Worm (Caenorhabditis elegans): ENCODE results near the gene K07C5.3.

The K07C5.3 gene

DNA sequence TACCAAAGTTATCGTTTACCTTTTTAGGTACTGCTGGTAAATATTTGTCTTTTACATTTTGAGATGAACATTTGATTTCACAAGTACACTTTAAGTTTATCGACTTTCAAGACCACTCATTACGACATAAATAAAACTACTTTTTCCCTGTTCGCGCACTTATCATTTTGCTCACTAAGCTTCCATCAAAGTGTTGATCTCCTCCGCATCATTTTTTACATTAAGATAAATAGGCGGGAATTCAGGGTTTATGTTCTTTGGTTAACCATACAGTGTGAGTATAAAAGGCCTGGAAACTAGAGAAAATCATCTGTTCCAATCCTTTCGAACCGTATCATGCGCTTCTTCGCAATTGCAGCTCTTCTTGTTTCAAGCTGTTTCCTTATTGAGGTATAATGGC, 39.3 kb downstream of the K07C5.3 start, which contains the start of gene pqn-2:
Gene pqn-2, plus strand, starts transcription at position 301 of the 400 bp plus-strand sequence.
- TF ChIP-seq ceh-16 (tag; optimal IDR thresholded peaks at IDR 0.05) (no peak), ceh-82 (tag; optimal IDR thresholded peaks at IDR 0.05) (no peak), hmg-11 (tag; optimal IDR thresholded peaks at IDR 0.05) (no peak), pha-4 (tag; optimal IDR thresholded peaks at IDR 0.05) (no peak), mml-1 (tag; optimal IDR thresholded peaks at IDR 0.05) (no peak), nhr-25 (tag; optimal IDR thresholded peaks at IDR 0.05) (no peak), elt-3 (tag; optimal IDR thresholded peaks at IDR 0.05) (no peak), unc-62 (GFP tag; optimal IDR thresholded peaks at IDR 0.05) (no peak), nhr-43 (tag; optimal IDR thresholded peaks at IDR 0.05; ENCODE audit: poor library complexity, severe bottlenecking) (no peak), nhr-77 (tag; optimal IDR thresholded peaks at IDR 0.05) (no peak), ama-1 (optimal IDR thresholded peaks at IDR 0.05) (no peak), eor-1 (tag; optimal IDR thresholded peaks at IDR 0.05) (no peak)

DNA sequence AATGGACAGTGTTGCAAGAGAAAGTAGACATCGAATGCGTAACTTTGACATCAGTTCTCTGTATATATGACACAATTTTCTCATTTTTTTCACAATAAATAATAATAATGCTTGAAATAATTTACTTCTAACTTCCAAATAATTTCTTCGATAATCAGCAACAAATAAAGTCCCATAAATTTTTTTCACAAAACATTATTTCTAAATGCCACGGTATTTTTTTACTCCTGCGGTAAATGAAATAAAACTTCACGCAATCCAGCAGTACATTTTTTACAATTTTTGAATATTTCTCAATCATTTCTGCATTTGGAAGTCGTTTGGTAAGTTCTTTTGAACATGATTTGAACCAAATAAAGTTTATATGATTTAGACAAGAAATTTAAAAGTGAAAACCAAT, 41.1 kb downstream of the K07C5.3 start, which contains the start of gene spe-10:
Gene spe-10, plus strand, starts transcription at position 301 of the 400 bp plus-strand sequence.
- TF ChIP-seq skn-1 (tag; optimal IDR thresholded peaks at IDR 0.05) (no peak), unc-62 (GFP tag; optimal IDR thresholded peaks at IDR 0.05) (no peak), aly-2 (tag; optimal IDR thresholded peaks at IDR 0.05) (no peak), fkh-2 (tag; optimal IDR thresholded peaks at IDR 0.05) (no peak), pha-4 (tag; optimal IDR thresholded peaks at IDR 0.05) (no peak), lin-15B (tag; optimal IDR thresholded peaks at IDR 0.05) (no peak), nhr-25 (tag; optimal IDR thresholded peaks at IDR 0.05) (no peak), R02D3.7 (tag; optimal IDR thresholded peaks at IDR 0.05) (no peak), nhr-76 (tag; optimal IDR thresholded peaks at IDR 0.05) (no peak), zag-1 (tag; optimal IDR thresholded peaks at IDR 0.05) (no peak), ceh-9 (tag; optimal IDR thresholded peaks at IDR 0.05) (no peak), jun-1 (tag; optimal IDR thresholded peaks at IDR 0.05) (no peak), egl-5 (tag; optimal IDR thresholded peaks at IDR 0.05) (no peak), hmg-11 (tag; optimal IDR thresholded peaks at IDR 0.05) (no peak)

DNA sequence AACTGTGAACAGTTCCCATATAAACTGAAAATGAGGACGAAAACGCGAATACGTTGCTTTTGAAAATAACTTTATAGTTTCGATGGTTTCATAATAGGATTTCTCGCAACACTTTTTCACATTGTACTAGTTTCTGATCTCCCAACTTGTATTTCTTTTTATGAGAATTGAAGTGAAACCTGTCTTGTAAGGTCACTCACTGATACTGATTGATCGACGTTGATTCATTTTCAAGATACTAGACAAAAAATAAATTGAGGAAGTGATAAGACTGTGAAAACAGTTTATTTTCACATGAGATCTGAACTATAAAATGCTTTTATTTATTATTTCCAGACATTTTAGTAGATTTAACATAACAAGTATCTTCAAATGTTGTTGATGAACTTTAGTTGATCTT, 44.6 kb downstream of the K07C5.3 start:
- TF ChIP-seq nhr-25 (tag; optimal IDR thresholded peaks at IDR 0.05): peak; percentile 24
- TF ChIP-seq fkh-2 (tag; optimal IDR thresholded peaks at IDR 0.05): no peak
- no peak for TF ChIP-seq pha-4 (tag; optimal IDR thresholded peaks at IDR 0.05)
- peak in 1 of 3 experiments; percentile 35 for TF ChIP-seq elt-3 (tag; optimal IDR thresholded peaks at IDR 0.05)
- no peak for TF ChIP-seq sea-2 (GFP tag; optimal IDR thresholded peaks at IDR 0.05)
- TF ChIP-seq nhr-23 (tag; optimal IDR thresholded peaks at IDR 0.05): peak; percentile 24
- no peak for TF ChIP-seq lsy-12 (tag; optimal IDR thresholded peaks at IDR 0.05)

DNA sequence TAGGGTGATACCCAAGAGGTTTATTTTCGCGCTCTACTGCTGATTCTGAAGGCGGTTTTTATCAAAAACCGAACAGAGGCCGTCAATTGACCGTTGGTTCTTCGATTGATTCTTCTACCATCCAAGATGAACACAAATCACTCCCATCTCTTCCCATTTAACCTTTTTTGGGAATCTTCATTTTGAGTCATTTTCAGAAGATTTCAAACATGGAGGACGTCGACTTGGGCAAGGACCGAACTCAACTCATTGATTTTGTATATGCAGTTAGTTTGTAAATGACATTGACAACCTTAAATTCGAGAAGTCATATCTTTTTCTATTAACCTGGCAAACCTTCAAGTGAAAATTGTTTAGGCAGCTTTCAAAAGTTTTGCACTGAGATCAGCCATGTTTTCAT, 45.5 kb downstream of the K07C5.3 start, which contains the start of gene AC3.5:
Gene AC3.5, plus strand, starts transcription at position 210 of the 400 bp plus-strand sequence.
- TF ChIP-seq nhr-77 (tag; optimal IDR thresholded peaks at IDR 0.05) (no peak), mml-1 (tag; optimal IDR thresholded peaks at IDR 0.05) (no peak), nhr-28 (tag; optimal IDR thresholded peaks at IDR 0.05) (no peak), R02D3.7 (tag; optimal IDR thresholded peaks at IDR 0.05) (no peak)

DNA sequence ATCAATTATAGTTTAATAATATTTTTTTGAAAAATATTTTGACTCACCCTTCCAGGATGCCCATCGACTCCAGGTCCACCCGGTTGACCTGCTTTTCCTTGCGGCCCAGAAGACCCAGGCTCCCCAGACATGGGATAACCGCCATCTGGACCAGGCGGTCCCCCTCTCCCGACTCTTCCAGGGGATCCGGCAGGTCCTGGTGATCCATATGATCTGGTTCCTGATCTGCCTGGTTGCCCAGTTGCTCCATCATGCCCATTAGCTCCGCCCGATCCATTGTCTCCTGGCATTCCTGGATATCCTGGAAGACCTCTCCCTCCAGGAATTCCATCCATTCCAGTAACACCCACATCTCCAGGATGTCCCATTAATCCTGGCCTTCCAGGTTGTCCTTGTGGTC, 50.9 kb downstream of the K07C5.3 start:
- TF ChIP-seq lsy-12 (tag; optimal IDR thresholded peaks at IDR 0.05): no peak
- TF ChIP-seq nhr-77 (tag; optimal IDR thresholded peaks at IDR 0.05): no peak
- no peak for TF ChIP-seq jun-1 (tag; optimal IDR thresholded peaks at IDR 0.05)
- TF ChIP-seq ceh-82 (tag; optimal IDR thresholded peaks at IDR 0.05): no peak
- TF ChIP-seq mml-1 (tag; optimal IDR thresholded peaks at IDR 0.05): no peak
- TF ChIP-seq nhr-76 (tag; optimal IDR thresholded peaks at IDR 0.05): no peak
- TF ChIP-seq nhr-25 (tag; optimal IDR thresholded peaks at IDR 0.05): no peak
- TF ChIP-seq ceh-16 (tag; optimal IDR thresholded peaks at IDR 0.05): no peak
- no peak for TF ChIP-seq egl-27 (tag; optimal IDR thresholded peaks at IDR 0.05)
- TF ChIP-seq nhr-11 (tag; optimal IDR thresholded peaks at IDR 0.05): no peak
